Worm (Caenorhabditis elegans): ENCODE measurements around the gene gnrr-4.

gnrr-4 gene

DNA sequence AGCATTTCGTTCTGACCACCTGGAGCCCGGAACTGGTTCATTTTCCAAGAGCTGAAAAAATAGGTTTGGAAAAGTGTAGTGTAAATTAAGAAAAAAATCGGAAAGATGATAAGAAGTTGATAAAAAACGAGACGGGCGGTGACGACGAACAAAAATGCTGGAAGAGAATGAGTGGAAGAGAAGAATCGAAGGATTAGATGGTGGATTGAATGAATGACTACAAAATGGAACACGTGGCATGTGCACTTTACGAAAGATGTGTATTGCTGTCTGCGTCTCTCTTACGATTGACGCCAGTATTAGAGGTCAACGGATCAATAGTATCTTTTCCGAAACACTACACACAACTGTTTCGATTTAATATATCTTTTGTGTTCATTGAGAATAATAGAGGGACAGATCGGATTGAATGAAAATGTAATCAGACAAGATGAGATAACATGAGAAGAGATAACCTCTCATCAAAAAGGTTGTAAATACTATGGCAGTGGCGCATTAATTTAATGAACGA is 37.6 kb upstream of the gnrr-4 start, which contains the start of gene sft-4 (continued):
- TF ChIP-seq M03D4.4 (tag; optimal IDR thresholded peaks at IDR 0.05) (no peak), elt-1 (tag; optimal IDR thresholded peaks at IDR 0.05; ENCODE audit: borderline replicate concordance, insufficient read depth) (peak; percentile 56), mep-1 (tag; optimal IDR thresholded peaks at IDR 0.05) (no peak), ham-2 (GFP tag; optimal IDR thresholded peaks at IDR 0.05) (no peak), snpc-4 (tag; optimal IDR thresholded peaks at IDR 0.05) (no peak), zip-8 (tag; optimal IDR thresholded peaks at IDR 0.05) (no peak)

DNA sequence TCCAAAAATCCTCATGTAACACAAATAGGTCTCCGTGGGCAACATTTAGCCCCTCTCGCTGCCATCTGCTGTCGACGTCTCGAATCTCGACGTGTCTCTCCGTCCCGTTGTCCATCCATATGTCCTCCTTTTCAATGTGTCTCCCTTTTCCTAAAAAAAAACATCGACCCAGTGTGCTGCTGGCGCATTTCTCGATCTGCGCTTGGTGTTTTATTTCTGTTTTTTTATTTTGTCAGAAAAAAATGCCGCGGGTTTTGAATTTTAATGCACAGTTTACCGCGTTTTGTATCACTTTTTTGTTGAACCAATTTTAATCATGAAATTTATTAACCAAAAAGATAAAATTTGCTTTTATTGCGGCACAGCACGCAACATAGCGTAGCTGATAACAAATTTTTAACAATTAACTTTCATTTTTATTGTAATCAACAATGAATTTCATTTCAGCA is 32.7 kb upstream of the gnrr-4 start:
- TF ChIP-seq nhr-237 (tag; optimal IDR thresholded peaks at IDR 0.05): no peak
- peak; percentile 44 for TF ChIP-seq mep-1 (tag; optimal IDR thresholded peaks at IDR 0.05)
- peak; percentile 22 for TF ChIP-seq sptf-1 (tag; optimal IDR thresholded peaks at IDR 0.05)
- TF ChIP-seq lin-13 (tag; optimal IDR thresholded peaks at IDR 0.05): no peak
- peak; percentile 51 for TF ChIP-seq unc-62 (GFP tag; optimal IDR thresholded peaks at IDR 0.05)
- TF ChIP-seq lin-32 (GFP tag; optimal IDR thresholded peaks at IDR 0.05): peak; percentile 54
- no peak for TF ChIP-seq ham-2 (GFP tag; optimal IDR thresholded peaks at IDR 0.05)
- no peak for TF ChIP-seq mab-5 (tag; optimal IDR thresholded peaks at IDR 0.05)
- TF ChIP-seq ceh-83 (GFP tag; optimal IDR thresholded peaks at IDR 0.05): no peak
- TF ChIP-seq lsy-2 (tag; optimal IDR thresholded peaks at IDR 0.05): peak; percentile 9
- TF ChIP-seq hlh-1 (tag; optimal IDR thresholded peaks at IDR 0.05): peak; percentile 48
- no peak for TF ChIP-seq sem-2 (GFP tag; optimal IDR thresholded peaks at IDR 0.05)
- peak; percentile 78 for TF ChIP-seq cnd-1 (tag; optimal IDR thresholded peaks at IDR 0.05)
- TF ChIP-seq nhr-28 (tag; optimal IDR thresholded peaks at IDR 0.05): no peak
- TF ChIP-seq blmp-1 (tag; optimal IDR thresholded peaks at IDR 0.05): no peak
- no peak for TF ChIP-seq zip-8 (tag; optimal IDR thresholded peaks at IDR 0.05)
- TF ChIP-seq snpc-4 (tag; optimal IDR thresholded peaks at IDR 0.05): no peak
- peak; percentile 31 for TF ChIP-seq ceh-39 (tag; optimal IDR thresholded peaks at IDR 0.05)
- no peak for TF ChIP-seq ceh-43 (GFP tag; optimal IDR thresholded peaks at IDR 0.05)
- no peak for TF ChIP-seq M03D4.4 (tag; optimal IDR thresholded peaks at IDR 0.05)
- TF ChIP-seq ztf-11 (tag; optimal IDR thresholded peaks at IDR 0.05): no peak
- TF ChIP-seq nhr-2 (tag; optimal IDR thresholded peaks at IDR 0.05): no peak
- TF ChIP-seq tbx-8 (GFP tag; optimal IDR thresholded peaks at IDR 0.05): no peak
- TF ChIP-seq mls-2 (tag; optimal IDR thresholded peaks at IDR 0.05): peak; percentile 43
- TF ChIP-seq elt-1 (tag; optimal IDR thresholded peaks at IDR 0.05; ENCODE audit: borderline replicate concordance, insufficient read depth): no peak
- TF ChIP-seq elt-3 (tag; optimal IDR thresholded peaks at IDR 0.05): no peak
- no peak for TF ChIP-seq unc-39 (tag; optimal IDR thresholded peaks at IDR 0.05)
- TF ChIP-seq flh-1 (GFP tag; optimal IDR thresholded peaks at IDR 0.05): no peak
- TF ChIP-seq pha-4 (tag; optimal IDR thresholded peaks at IDR 0.05): no peak
- TF ChIP-seq unc-120 (tag; optimal IDR thresholded peaks at IDR 0.05; ENCODE audit: poor library complexity, severe bottlenecking): no peak
- TF ChIP-seq nhr-12 (tag; optimal IDR thresholded peaks at IDR 0.05): no peak
- TF ChIP-seq nhr-76 (tag; optimal IDR thresholded peaks at IDR 0.05): no peak
- TF ChIP-seq drap-1 (GFP tag; optimal IDR thresholded peaks at IDR 0.05): no peak
- no peak for TF ChIP-seq bed-3 (GFP tag; optimal IDR thresholded peaks at IDR 0.05)
- peak; percentile 38 for TF ChIP-seq ces-1 (GFP tag; optimal IDR thresholded peaks at IDR 0.05)

DNA sequence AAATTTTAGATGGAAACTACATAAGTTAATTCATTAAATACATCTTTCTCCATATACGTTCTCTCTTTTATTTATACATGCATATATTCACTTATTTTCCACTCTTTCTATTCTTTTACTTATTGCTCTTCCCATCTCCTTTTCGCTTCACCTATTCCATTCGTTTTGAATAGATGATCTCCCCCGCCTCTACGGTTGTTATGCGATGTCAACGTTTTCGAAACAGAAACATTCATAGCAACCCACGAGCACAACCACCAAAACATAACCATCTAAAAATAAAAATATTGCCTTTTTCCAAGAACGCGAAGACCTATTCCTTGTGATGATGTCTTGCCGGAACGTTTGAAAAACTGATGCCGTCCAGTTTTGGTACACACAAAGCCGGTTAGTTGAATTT is 30.4 kb upstream of the gnrr-4 start, which contains the start of gene sym-3:
TSS of gene sym-3 (plus strand) at position 301 of the 400 bp plus-strand sequence.
- TF ChIP-seq elt-1 (tag; optimal IDR thresholded peaks at IDR 0.05; ENCODE audit: borderline replicate concordance, insufficient read depth): no peak
- no peak for TF ChIP-seq lin-32 (GFP tag; optimal IDR thresholded peaks at IDR 0.05)
- TF ChIP-seq flh-1 (GFP tag; optimal IDR thresholded peaks at IDR 0.05): no peak
- no peak for TF ChIP-seq pha-4 (tag; optimal IDR thresholded peaks at IDR 0.05)
- TF ChIP-seq mls-2 (tag; optimal IDR thresholded peaks at IDR 0.05): no peak
- no peak for TF ChIP-seq ces-1 (GFP tag; optimal IDR thresholded peaks at IDR 0.05)

Measured in whole organism, mixed stage, embryonic.